Fruit fly (Drosophila melanogaster): Measurements from ENCODE around the gene Lgr1.

Lgr1 gene

dm6 chr3R:17710900-17711645, 14.5 kb upstream of the Lgr1 start (continued):
- TF ChIP-seq cyc (GFP tag; optimal IDR thresholded peaks at IDR 0.05) (no peak), CG1621 (tag; optimal IDR thresholded peaks at IDR 0.05) (peak; percentile 20), vri (GFP tag; optimal IDR thresholded peaks at IDR 0.05) (peak; percentile 77), Gug (GFP tag; IDR thresholded peaks at IDR 0.05) (no peak), CG31627 (GFP tag; optimal IDR thresholded peaks at IDR 0.05) (no peak), CG10631 (GFP tag; optimal IDR thresholded peaks at IDR 0.05) (no peak), Hr4 (GFP tag; optimal IDR thresholded peaks at IDR 0.05) (no peak), CG9139 (GFP tag; optimal IDR thresholded peaks at IDR 0.05) (peak; percentile 24), Eip78C (GFP tag) (peak; percentile 59), CG4318 (GFP tag; optimal IDR thresholded peaks at IDR 0.05) (no peak), Eip75B (GFP tag; optimal IDR thresholded peaks at IDR 0.05) (peak; percentile 17), Blimp-1 (GFP tag; optimal IDR thresholded peaks at IDR 0.05) (no peak), pdm3 (GFP tag; optimal IDR thresholded peaks at IDR 0.05) (no peak), Ets21C (GFP tag; optimal IDR thresholded peaks at IDR 0.05) (no peak), spab (GFP tag; optimal IDR thresholded peaks at IDR 0.05) (no peak), CG6276 (GFP tag; optimal IDR thresholded peaks at IDR 0.05) (no peak), svp (GFP tag) (no peak), Hr38 (GFP tag; optimal IDR thresholded peaks at IDR 0.05) (no peak), Ets96B (tag; optimal IDR thresholded peaks at IDR 0.05) (no peak), OdsH (GFP tag; optimal IDR thresholded peaks at IDR 0.05) (no peak)

DNA sequence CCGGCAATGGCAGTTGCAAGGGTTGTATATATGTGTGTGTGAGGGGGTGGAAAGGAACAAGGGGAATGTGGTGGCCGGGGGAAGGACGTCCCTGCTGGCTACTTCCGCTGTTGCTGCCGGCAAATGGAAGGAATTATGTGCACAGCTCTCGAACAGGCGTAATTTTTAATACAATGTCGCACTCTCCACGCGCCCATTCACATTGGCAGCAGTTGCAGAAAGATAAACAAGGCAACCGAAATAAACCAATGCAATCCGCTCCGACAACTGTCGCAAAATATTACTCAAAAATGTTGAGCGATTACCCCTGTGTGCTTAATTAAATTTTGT, 14.0 kb upstream of the Lgr1 start:
- TF ChIP-seq dsx (GFP tag; optimal IDR thresholded peaks at IDR 0.05; ENCODE audit: poor library complexity, severe bottlenecking) = peak; percentile 52
- TF ChIP-seq Ets21C (GFP tag; optimal IDR thresholded peaks at IDR 0.05) = no peak
- no peak for TF ChIP-seq Blimp-1 (GFP tag; optimal IDR thresholded peaks at IDR 0.05)

dm6 chr3R:17712623-17713521, 12.7 kb upstream of the Lgr1 start:
- TF ChIP-seq svp (GFP tag) = peak; percentile 83
- TF ChIP-seq CG3032 (tag; optimal IDR thresholded peaks at IDR 0.05) = no peak
- TF ChIP-seq ss (GFP tag; optimal IDR thresholded peaks at IDR 0.05) = peak; percentile 7 to 44
- TF ChIP-seq Eip75B (GFP tag; optimal IDR thresholded peaks at IDR 0.05) = peak; percentile 20
- peak; percentile 71 for TF ChIP-seq fkh (GFP tag; optimal IDR thresholded peaks at IDR 0.05)
- TF ChIP-seq Sox102F (GFP tag; optimal IDR thresholded peaks at IDR 0.05) = peak; percentile 7
- TF ChIP-seq pdm3 (GFP tag; optimal IDR thresholded peaks at IDR 0.05) = no peak
- TF ChIP-seq CG4318 (GFP tag; optimal IDR thresholded peaks at IDR 0.05) = no peak
- TF ChIP-seq Eip78C (GFP tag) = peak; percentile 53
- TF ChIP-seq dsx (GFP tag; optimal IDR thresholded peaks at IDR 0.05; ENCODE audit: poor library complexity, severe bottlenecking) = peak; percentile 27
- TF ChIP-seq CG6276 (GFP tag; optimal IDR thresholded peaks at IDR 0.05) = no peak
- TF ChIP-seq CG6163 (GFP tag; IDR thresholded peaks at IDR 0.05) = 0 out of 3 replicates have a peak, but pooled peaks have one; percentile 12
- no peak for TF ChIP-seq Smox (GFP tag; optimal IDR thresholded peaks at IDR 0.05)
- peak; percentile 42; the same call in 1 of the 3 replicates for TF ChIP-seq eg (GFP tag; IDR thresholded peaks at IDR 0.05)
- peak; percentile 63 for TF ChIP-seq vri (GFP tag; optimal IDR thresholded peaks at IDR 0.05)
- TF ChIP-seq esn (GFP tag; optimal IDR thresholded peaks at IDR 0.05) = peak; percentile 9
- TF ChIP-seq Gug (GFP tag; IDR thresholded peaks at IDR 0.05) = no peak
- TF ChIP-seq CG8119 (GFP tag; IDR thresholded peaks at IDR 0.05) = 0 out of 3 replicates have a peak, but pooled peaks have one; percentile 17
- TF ChIP-seq OdsH (GFP tag; optimal IDR thresholded peaks at IDR 0.05) = no peak
- peak; percentile 57 for TF ChIP-seq Sox14 (GFP tag; optimal IDR thresholded peaks at IDR 0.05)

- TF ChIP-seq CG8119 (GFP tag; IDR thresholded peaks at IDR 0.05) (no peak), CG6854 (GFP tag; optimal IDR thresholded peaks at IDR 0.05) (peak; percentile 8), pdm3 (GFP tag; optimal IDR thresholded peaks at IDR 0.05) (no peak), fd85E (GFP tag; optimal IDR thresholded peaks at IDR 0.05) (no peak), dsx (GFP tag; optimal IDR thresholded peaks at IDR 0.05; ENCODE audit: poor library complexity, severe bottlenecking) (peak; percentile 35), fd59A (GFP tag; optimal IDR thresholded peaks at IDR 0.05) (no peak), Hr39 (GFP tag; optimal IDR thresholded peaks at IDR 0.05) (no peak), svp (GFP tag) (peak; percentile 71), dac (GFP tag; optimal IDR thresholded peaks at IDR 0.05) (no peak), CG32006 (GFP tag; optimal IDR thresholded peaks at IDR 0.05) (no peak), CG1621 (tag; optimal IDR thresholded peaks at IDR 0.05) (peak; percentile 1), vri (GFP tag; optimal IDR thresholded peaks at IDR 0.05) (no peak), Ets96B (tag; optimal IDR thresholded peaks at IDR 0.05) (no peak), CG4318 (GFP tag; optimal IDR thresholded peaks at IDR 0.05) (no peak), Gug (GFP tag; IDR thresholded peaks at IDR 0.05) (no peak), CG9139 (GFP tag; optimal IDR thresholded peaks at IDR 0.05) (no peak), fkh (GFP tag; optimal IDR thresholded peaks at IDR 0.05) (no peak), CG3032 (tag; optimal IDR thresholded peaks at IDR 0.05) (no peak), topi (GFP tag; optimal IDR thresholded peaks at IDR 0.05) (no peak), CG6163 (GFP tag; IDR thresholded peaks at IDR 0.05) (no peak), CG11902 (GFP tag; optimal IDR thresholded peaks at IDR 0.05) (no peak), OdsH (GFP tag; optimal IDR thresholded peaks at IDR 0.05) (no peak), CG11294 (GFP tag; IDR thresholded peaks at IDR 0.05) (no peak), ss (GFP tag; optimal IDR thresholded peaks at IDR 0.05) (no peak)
Observed at dm6 chr3R:17714370-17714769, 11.2 kb upstream of the Lgr1 start.
